Fruit fly (Drosophila melanogaster) whole organism, embryonic: ENCODE data around the gene CG15550.

Experiments used
- BEAF-32 ChIP-seq: fragments of 200-800 bp; sonication (Bioruptor generic); optimal IDR thresholded peaks from 3 replicates; lab custom pipeline; 2017; ENCODE audit warnings: missing biosample characterization, missing genetic modification characterization, mild to moderate bottlenecking, moderate library complexity, missing genetic modification reagents
- Bteb2 ChIP-seq: fragments of 200-800 bp; sonication (Bioruptor generic); optimal IDR thresholded peaks from 2 replicates; lab custom pipeline; 2016; ENCODE audit warnings: missing biosample characterization, missing genetic modification characterization
- CG10543 ChIP-seq: fragments of 200-800 bp; sonication (Bioruptor generic); optimal IDR thresholded peaks from 3 replicates; lab custom pipeline; 2017; ENCODE audit warnings: missing biosample characterization, mild to moderate bottlenecking, missing genetic modification characterization, moderate library complexity
- CG12299 ChIP-seq: fragments of 200-800 bp; sonication (Bioruptor generic); optimal IDR thresholded peaks from 2 replicates; lab custom pipeline; 2018; ENCODE audit warnings: missing biosample characterization, mild to moderate bottlenecking, missing genetic modification characterization
- CG12391 ChIP-seq: fragments of 200-800 bp; sonication (Bioruptor generic); optimal IDR thresholded peaks from 3 replicates; lab custom pipeline; 2018; ENCODE audit warnings: missing biosample characterization, mild to moderate bottlenecking, missing genetic modification characterization, moderate library complexity
- CG13287 ChIP-seq: fragments of 200-800 bp; sonication (Bioruptor generic); IDR thresholded peaks from 2 replicates; pipeline ENCODE4 v1.3.6; 2022; ENCODE audit warnings: missing biosample characterization, missing genetic modification characterization; ENCODE audit not compliant: partially characterized antibody
- CG13424 ChIP-seq: fragments of 200-800 bp; sonication (Bioruptor generic); optimal IDR thresholded peaks from 2 replicates; lab custom pipeline; 2019; ENCODE audit warnings: missing biosample characterization, mild to moderate bottlenecking, missing genetic modification characterization, moderate library complexity
- CG13894 ChIP-seq: fragments of 200-800 bp; sonication (Bioruptor generic); optimal IDR thresholded peaks from 3 replicates; lab custom pipeline; 2018; ENCODE audit warnings: missing biosample characterization, mild to moderate bottlenecking, missing genetic modification characterization, moderate library complexity
- CG14965 ChIP-seq: fragments of 200-800 bp; sonication (Bioruptor generic); optimal IDR thresholded peaks from 2 replicates; lab custom pipeline; 2016; ENCODE audit warnings: missing biosample characterization, missing genetic modification characterization, borderline replicate concordance
- CG33213 ChIP-seq: fragments of 200-800 bp; sonication (Bioruptor generic); optimal IDR thresholded peaks from 3 replicates; lab custom pipeline; 2016; ENCODE audit warnings: missing biosample characterization, missing genetic modification characterization
- CG33557 ChIP-seq: fragments of 200-800 bp; sonication (Bioruptor generic); optimal IDR thresholded peaks from 2 replicates; lab custom pipeline; 2019; ENCODE audit warnings: missing biosample characterization, mild to moderate bottlenecking, missing genetic modification characterization, moderate library complexity
- CG42726 ChIP-seq: fragments of 200-800 bp; sonication (Bioruptor generic); IDR thresholded peaks from 2 replicates; pipeline ENCODE4 v1.3.6; 2022; ENCODE audit warnings: missing biosample characterization, missing genetic modification characterization; ENCODE audit not compliant: partially characterized antibody
- CG4328 ChIP-seq: fragments of 200-800 bp; sonication (Bioruptor generic); optimal IDR thresholded peaks from 3 replicates; lab custom pipeline; 2017; ENCODE audit warnings: missing biosample characterization, missing genetic modification reagents, missing genetic modification characterization
- CG4854 ChIP-seq: fragments of 200-800 bp; sonication (Bioruptor generic); optimal IDR thresholded peaks from 2 replicates; lab custom pipeline; 2016; ENCODE audit warnings: missing biosample characterization, missing genetic modification characterization, inconsistent platforms
- CG6791 ChIP-seq: fragments of 200-800 bp; sonication (Bioruptor generic); IDR thresholded peaks from 3 replicates; pipeline ENCODE4 v1.3.6; 2022; ENCODE audit warnings: missing biosample characterization, missing genetic modification characterization; ENCODE audit not compliant: partially characterized antibody
- CG7745 ChIP-seq: fragments of 200-800 bp; sonication (Bioruptor generic); optimal IDR thresholded peaks from 2 replicates; lab custom pipeline; 2018; ENCODE audit warnings: missing biosample characterization, mild to moderate bottlenecking, missing genetic modification characterization, moderate library complexity
- CG8290 ChIP-seq, 3 experiments: fragments of 200-800 bp; sonication (Bioruptor generic); optimal IDR thresholded peaks; 2 replicates each; lab custom pipeline; 2016 to 2019; ENCODE audit warnings: missing biosample characterization in 3 of 3, missing genetic modification characterization in 3 of 3, mild to moderate bottlenecking in 2 of 3, moderate library complexity in 1 of 3
- CG9797 ChIP-seq: fragments of 200-800 bp; sonication (Bioruptor generic); optimal IDR thresholded peaks from 3 replicates; lab custom pipeline; 2018; ENCODE audit warnings: missing biosample characterization, mild to moderate bottlenecking, missing genetic modification characterization
- Dbx ChIP-seq: fragments of 200-800 bp; sonication (Bioruptor generic); IDR thresholded peaks from 3 replicates; pipeline ENCODE4 v1.3.6; 2022; ENCODE audit warnings: missing biosample characterization, missing genetic modification characterization
- GATAe ChIP-seq: fragments of 200-800 bp; sonication (Bioruptor generic); conservative IDR thresholded peaks from 2 replicates; pipeline ENCODE4 v1.3.6; 2022; ENCODE audit warnings: missing biosample characterization, missing genetic modification characterization
- HLH4C ChIP-seq: fragments of 200-800 bp; sonication (Bioruptor generic); IDR thresholded peaks from 3 replicates; pipeline ENCODE4 v1.3.6; 2022; ENCODE audit warnings: missing biosample characterization, missing genetic modification characterization; ENCODE audit not compliant: partially characterized antibody
- HmgD ChIP-seq: fragments of 200-800 bp; sonication (Bioruptor generic); optimal IDR thresholded peaks from 3 replicates; lab custom pipeline; 2016; ENCODE audit warnings: missing biosample characterization, missing genetic modification characterization
- Hr51 ChIP-seq, 2 experiments: fragments of 200-800 bp; sonication (Bioruptor generic); optimal IDR thresholded peaks; 2 replicates in 1 of 2; 3 replicates in 1 of 2; lab custom pipeline; 2016 to 2018; ENCODE audit warnings: missing biosample characterization in 2 of 2, missing genetic modification characterization in 2 of 2, mild to moderate bottlenecking in 1 of 2, moderate library complexity in 1 of 2
- Hsf ChIP-seq: fragments of 200-800 bp; sonication (Bioruptor generic); optimal IDR thresholded peaks from 3 replicates; lab custom pipeline; 2016; ENCODE audit warnings: missing biosample characterization, missing genetic modification characterization
- MBD-R2 ChIP-seq: fragments of 200-800 bp; sonication (Bioruptor generic); IDR thresholded peaks from 2 replicates; pipeline ENCODE4 v1.3.6; 2022; ENCODE audit warnings: missing biosample characterization, missing genetic modification characterization
- NFAT ChIP-seq: fragments of 200-800 bp; sonication (Bioruptor generic); IDR thresholded peaks from 2 replicates; pipeline ENCODE4 v1.3.6; 2022; ENCODE audit warnings: missing biosample characterization, missing genetic modification characterization
- Ptx1 ChIP-seq: fragments of 200-800 bp; sonication (Bioruptor generic); IDR thresholded peaks from 2 replicates; pipeline ENCODE4 v1.3.6; 2022; ENCODE audit warnings: missing biosample characterization, missing genetic modification characterization
- chm ChIP-seq: fragments of 200-800 bp; sonication (Bioruptor generic); IDR thresholded peaks from 2 replicates; pipeline ENCODE4 v1.3.6; 2022; ENCODE audit warnings: missing biosample characterization, missing genetic modification characterization
- ems ChIP-seq: fragments of 200-800 bp; sonication (Bioruptor generic); optimal IDR thresholded peaks from 3 replicates; lab custom pipeline; 2016; ENCODE audit warnings: missing biosample characterization, missing genetic modification characterization
- ftz-f1 ChIP-seq: fragments of 200-800 bp; sonication (Bioruptor generic); optimal IDR thresholded peaks from 2 replicates; lab custom pipeline; 2016; ENCODE audit warnings: missing biosample characterization, missing genetic modification characterization
- gce ChIP-seq: fragments of 200-800 bp; sonication (Bioruptor generic); IDR thresholded peaks from 3 replicates; pipeline ENCODE4 v1.3.6; 2022; ENCODE audit warnings: missing biosample characterization, missing genetic modification characterization
- gsb-n ChIP-seq: fragments of 200-800 bp; sonication (Bioruptor generic); optimal IDR thresholded peaks from 3 replicates; lab custom pipeline; 2018; ENCODE audit warnings: missing biosample characterization, mild to moderate bottlenecking, missing genetic modification characterization
- hbn ChIP-seq: fragments of 200-800 bp; sonication (Bioruptor generic); IDR thresholded peaks from 2 replicates; pipeline ENCODE4 v1.3.6; 2022; ENCODE audit warnings: missing biosample characterization, missing genetic modification characterization; ENCODE audit not compliant: partially characterized antibody
- knrl ChIP-seq: fragments of 200-800 bp; sonication (Bioruptor generic); IDR thresholded peaks from 3 replicates; pipeline ENCODE4 v1.3.6; 2022; ENCODE audit warnings: missing biosample characterization, missing genetic modification characterization; ENCODE audit not compliant: partially characterized antibody
- lbe ChIP-seq: fragments of 200-800 bp; sonication (Bioruptor generic); optimal IDR thresholded peaks from 2 replicates; lab custom pipeline; 2016; ENCODE audit warnings: missing biosample characterization, mild to moderate bottlenecking, missing genetic modification characterization
- nerfin-1 ChIP-seq: fragments of 200-800 bp; sonication (Bioruptor generic); optimal IDR thresholded peaks from 3 replicates; lab custom pipeline; 2019; ENCODE audit warnings: missing biosample characterization, mild to moderate bottlenecking, missing genetic modification characterization, moderate library complexity
- psq ChIP-seq: fragments of 200-800 bp; sonication (Bioruptor generic); optimal IDR thresholded peaks from 2 replicates; lab custom pipeline; 2017; ENCODE audit warnings: missing biosample characterization, missing genetic modification characterization
- run ChIP-seq: fragments of 200-800 bp; sonication (Bioruptor generic); optimal IDR thresholded peaks from 3 replicates; lab custom pipeline; 2018; ENCODE audit warnings: missing biosample characterization, mild to moderate bottlenecking, missing genetic modification characterization
- sens ChIP-seq: fragments of 200-800 bp; sonication (Bioruptor generic); peaks from one replicate; lab custom pipeline; 2016; ENCODE audit warnings: missing biosample characterization, missing genetic modification characterization
- sens-2 ChIP-seq: fragments of 200-800 bp; sonication (Bioruptor generic); IDR thresholded peaks from 2 replicates; pipeline ENCODE4 v1.3.6; 2022; ENCODE audit warnings: missing biosample characterization, missing genetic modification characterization
- slbo ChIP-seq: fragments of 200-800 bp; sonication (Bioruptor generic); IDR thresholded peaks from 2 replicates; pipeline ENCODE4 v1.3.6; 2022; ENCODE audit warnings: missing biosample characterization, missing genetic modification characterization
- sna ChIP-seq: fragments of 200-800 bp; sonication (Bioruptor generic); IDR thresholded peaks from 2 replicates; pipeline ENCODE4 v1.3.6; 2022; ENCODE audit warnings: missing biosample characterization, missing genetic modification characterization; ENCODE audit not compliant: partially characterized antibody
- sqz ChIP-seq: fragments of 200-800 bp; sonication (Bioruptor generic); optimal IDR thresholded peaks from 3 replicates; lab custom pipeline; 2018; ENCODE audit warnings: missing biosample characterization, mild to moderate bottlenecking, missing genetic modification characterization
- stc ChIP-seq: fragments of 200-800 bp; sonication (Bioruptor generic); IDR thresholded peaks from 2 replicates; pipeline ENCODE4 v1.3.6; 2022; ENCODE audit warnings: missing biosample characterization, missing genetic modification characterization
- stwl ChIP-seq: fragments of 200-800 bp; sonication (Bioruptor generic); optimal IDR thresholded peaks from 3 replicates; lab custom pipeline; 2018; ENCODE audit warnings: missing biosample characterization, mild to moderate bottlenecking, missing genetic modification characterization, moderate library complexity
- unc-4 ChIP-seq: fragments of 200-800 bp; sonication (Bioruptor generic); IDR thresholded peaks from 2 replicates; pipeline ENCODE4 v1.3.6; 2022; ENCODE audit warnings: missing biosample characterization, missing genetic modification characterization; ENCODE audit not compliant: partially characterized antibody
- zen2 ChIP-seq: fragments of 200-800 bp; sonication (Bioruptor generic); IDR thresholded peaks from 3 replicates; pipeline ENCODE4 v1.3.6; 2022; ENCODE audit warnings: missing biosample characterization, missing genetic modification characterization; ENCODE audit not compliant: partially characterized antibody

CG15550 gene

dm6 chr3R:30888550-30889259, 48.2 kb downstream of the CG15550 start, which contains the start of gene Sap-r (continued):
- TF ChIP-seq CG4328 (GFP tag; lab: Kevin White, UChicago) (no peak), CG6791 (GFP tag; lab: Robert Waterston, UW) (peak; percentile 78), slbo (peak; percentile 33; the same call in 1 of the 2 replicates), BEAF-32 (GFP tag; lab: Kevin White, UChicago) (peak; percentile 95), psq (GFP tag; lab: Kevin White, UChicago) (peak; percentile 69), CG33557 (GFP tag; lab: Kevin White, UChicago) (peak; percentile 19), CG13424 (tag; lab: Kevin White, UChicago) (peak; percentile 8), CG9797 (peak; percentile 97), CG14965 (GFP tag; lab: Kevin White, UChicago) (no peak), CG13287 (GFP tag; lab: Robert Waterston, UW) (peak; percentile 92), Bteb2 (peak; percentile 12), GATAe (no peak), run (peak; percentile 55), zen2 (GFP tag; lab: Robert Waterston, UW) (peak; percentile 64; the same call in 2 of the 3 replicates), gsb-n (tag; lab: Kevin White, UChicago) (peak; percentile 28), nerfin-1 (tag; lab: Kevin White, UChicago) (peak; percentile 1), Hr51 (GFP tag; optimal IDR thresholded peaks at IDR 0.05; lab: Kevin White, UChicago) (no peak), CG12391 (peak; percentile 22), CG42726 (GFP tag; lab: Robert Waterston, UW) (peak; percentile 89), Dbx (GFP tag; lab: Robert Waterston, UW) (0 out of 3 replicates have a peak, but pooled peaks have one; percentile 31), HLH4C (GFP tag; lab: Robert Waterston, UW) (peak; percentile 58), NFAT (peak; percentile 7; the same call in 1 of the 2 replicates), ems (GFP tag; lab: Kevin White, UChicago) (peak; percentile 11), sens-2 (no peak), HmgD (GFP tag; lab: Kevin White, UChicago) (peak; percentile 48), hbn (peak; percentile 72), CG7745 (tag; lab: Kevin White, UChicago) (no peak), sens (GFP tag; lab: Kevin White, UChicago) (peak; percentile 83), chm (GFP tag; lab: Robert Waterston, UW) (peak; percentile 16; the same call in 1 of the 2 replicates), CG33213 (GFP tag; lab: Kevin White, UChicago) (peak; percentile 83), CG8290 (GFP tag; optimal IDR thresholded peaks at IDR 0.05; lab: Kevin White, UChicago) (peak; percentile 44), CG8290 (tag; optimal IDR thresholded peaks at IDR 0.05; lab: Kevin White, UChicago) (peak in 1 of 2 experiments; percentile 84), CG12299 (tag; lab: Kevin White, UChicago) (peak; percentile 34), stc (GFP tag; lab: Robert Waterston, UW) (no peak), ftz-f1 (GFP tag; lab: Kevin White, UChicago) (no peak), stwl (tag; lab: Kevin White, UChicago) (peak; percentile 91), Ptx1 (no peak), CG10543 (GFP tag; lab: Kevin White, UChicago) (no peak), CG4854 (GFP tag; lab: Kevin White, UChicago) (peak; percentile 30), unc-4 (GFP tag; lab: Robert Waterston, UW) (peak; percentile 82), gce (GFP tag; lab: Robert Waterston, UW) (no peak), knrl (GFP tag; lab: Robert Waterston, UW) (peak; percentile 89), MBD-R2 (peak; percentile 52), Hsf (GFP tag; lab: Kevin White, UChicago) (peak; percentile 7), lbe (GFP tag; lab: Kevin White, UChicago) (peak; percentile 1), sna (peak; percentile 60; the same call in 1 of the 2 replicates), sqz (GFP tag; lab: Kevin White, UChicago) (peak; percentile 81), CG13894 (tag; lab: Kevin White, UChicago) (peak; percentile 52)
